Worm (Caenorhabditis elegans) whole organism, mixed stage, embryonic: ENCODE results near the gene pals-32.

Source experiments
- blmp-1 ChIP-seq: fragments of 150-350 bp; optimal IDR thresholded peaks from 2 replicates; lab custom pipeline; 2014; ENCODE audit warnings: missing biosample characterization, missing genetic modification characterization
- ceh-39 ChIP-seq: fragments of 150-350 bp; optimal IDR thresholded peaks from 2 replicates; lab custom pipeline; 2014; ENCODE audit warnings: missing biosample characterization, missing genetic modification characterization
- ceh-43 ChIP-seq: fragments of 200-800 bp; sonication (Bioruptor generic); optimal IDR thresholded peaks from 2 replicates; lab custom pipeline; 2018; ENCODE audit warnings: mild to moderate bottlenecking, missing genetic modification characterization, moderate library complexity, missing compliant biosample characterization
- drap-1 ChIP-seq: fragments of 200-800 bp; sonication (Bioruptor generic); optimal IDR thresholded peaks from 3 replicates; lab custom pipeline; 2018; ENCODE audit warnings: mild to moderate bottlenecking, missing genetic modification characterization, missing compliant biosample characterization
- elt-3 ChIP-seq: fragments of 150-350 bp; optimal IDR thresholded peaks from 2 replicates; lab custom pipeline; 2014; ENCODE audit warnings: missing biosample characterization, missing genetic modification characterization
- lsy-2 ChIP-seq: fragments of 150-350 bp; optimal IDR thresholded peaks from 2 replicates; lab custom pipeline; 2014; ENCODE audit warnings: missing biosample characterization, missing genetic modification characterization
- mab-5 ChIP-seq: fragments of 150-350 bp; optimal IDR thresholded peaks from 2 replicates; lab custom pipeline; 2014; ENCODE audit warnings: missing biosample characterization, missing genetic modification characterization
- mep-1 ChIP-seq: fragments of 150-350 bp; optimal IDR thresholded peaks from 2 replicates; lab custom pipeline; 2017; ENCODE audit warnings: missing biosample characterization, missing genetic modification reagents, missing genetic modification characterization, inconsistent platforms
- nhr-28 ChIP-seq: fragments of 150-350 bp; optimal IDR thresholded peaks from 2 replicates; lab custom pipeline; 2014; ENCODE audit warnings: missing biosample characterization, missing genetic modification characterization
- nhr-76 ChIP-seq: sonication (generic microtip); optimal IDR thresholded peaks from 2 replicates; lab custom pipeline; 2017; ENCODE audit warnings: missing biosample characterization, missing genetic modification characterization
- pha-4 ChIP-seq: fragments of 150-350 bp; optimal IDR thresholded peaks from 2 replicates; lab custom pipeline; 2018; ENCODE audit warnings: missing biosample characterization, missing genetic modification reagents, missing genetic modification characterization
- snpc-4 ChIP-seq: fragments of 150-350 bp; optimal IDR thresholded peaks from 2 replicates; lab custom pipeline; 2014; ENCODE audit warnings: missing biosample characterization, missing genetic modification characterization
- tbx-8 ChIP-seq: fragments of 200-800 bp; sonication (Bioruptor generic); optimal IDR thresholded peaks from 2 replicates; lab custom pipeline; 2018; ENCODE audit warnings: mild to moderate bottlenecking, missing genetic modification characterization, moderate library complexity, missing compliant biosample characterization
- unc-39 ChIP-seq: fragments of 150-350 bp; optimal IDR thresholded peaks from 2 replicates; lab custom pipeline; 2014; ENCODE audit warnings: missing biosample characterization, missing genetic modification characterization

DNA sequence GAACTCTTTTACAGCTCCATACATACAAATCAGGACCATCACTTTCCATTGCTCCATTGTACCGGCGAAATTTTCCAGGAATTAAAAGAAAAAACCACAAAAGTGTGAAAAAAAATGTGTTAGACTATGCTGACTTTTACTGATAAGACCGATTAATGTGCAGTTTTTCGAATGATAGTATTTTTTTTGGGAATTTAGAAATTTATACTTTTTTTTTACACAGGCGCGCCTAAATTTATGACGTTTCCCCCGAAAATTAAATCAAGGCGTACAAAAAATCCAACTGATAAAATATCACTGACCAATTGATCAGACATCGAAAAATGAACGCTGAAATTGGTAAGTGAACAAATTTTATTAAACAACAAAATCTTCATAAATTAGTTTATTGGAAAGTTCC, 21.0 kb upstream of the pals-32 start, which contains the start of gene folt-2:
- TF ChIP-seq elt-3 (tag; lab: Kevin White, UChicago) (no peak), snpc-4 (no peak), blmp-1 (tag; lab: Kevin White, UChicago) (no peak), ceh-39 (tag; lab: Kevin White, UChicago) (no peak), drap-1 (no peak), lsy-2 (tag; lab: Kevin White, UChicago) (no peak), mab-5 (tag; lab: Kevin White, UChicago) (no peak), unc-39 (tag; lab: Kevin White, UChicago) (no peak), tbx-8 (GFP tag; lab: Kevin White, UChicago) (no peak), ceh-43 (GFP tag; lab: Kevin White, UChicago) (no peak), pha-4 (tag; lab: Kevin White, UChicago) (no peak), nhr-28 (tag; lab: Kevin White, UChicago) (no peak), nhr-76 (tag; lab: Kevin White, UChicago) (no peak), mep-1 (tag; lab: Kevin White, UChicago) (no peak)
